Fruit fly (Drosophila melanogaster) whole organism, embryonic: ENCODE measurements around the gene Sry-alpha.

ENCODE experiments used
- Abd-B ChIP-seq: fragments of 200-800 bp; sonication (Bioruptor generic); optimal IDR thresholded peaks from 2 replicates; lab custom pipeline; 2018; ENCODE audit warnings: missing biosample characterization, mild to moderate bottlenecking, missing genetic modification characterization, moderate library complexity
- Ada2b ChIP-seq: fragments of 200-800 bp; sonication (Bioruptor generic); IDR thresholded peaks from 2 replicates; pipeline ENCODE4 v1.3.6; 2022; ENCODE audit warnings: missing biosample characterization, missing genetic modification characterization
- Antp ChIP-seq: fragments of 200-800 bp; sonication (Bioruptor generic); optimal IDR thresholded peaks from 3 replicates; lab custom pipeline; 2016; ENCODE audit warnings: missing biosample characterization, missing genetic modification characterization
- B-H1 ChIP-seq: fragments of 200-800 bp; sonication (Bioruptor generic); IDR thresholded peaks from 3 replicates; pipeline ENCODE4 v1.3.6; 2022; ENCODE audit warnings: missing biosample characterization, missing genetic modification characterization
- CG10147 ChIP-seq: fragments of 200-800 bp; sonication (Bioruptor generic); optimal IDR thresholded peaks from 2 replicates; lab custom pipeline; 2019; ENCODE audit warnings: missing biosample characterization, mild to moderate bottlenecking, missing genetic modification characterization, moderate library complexity
- CG10462 ChIP-seq: fragments of 200-800 bp; sonication (Bioruptor generic); optimal IDR thresholded peaks from 2 replicates; lab custom pipeline; 2016; ENCODE audit warnings: missing biosample characterization, missing genetic modification characterization
- CG11398 ChIP-seq: fragments of 200-800 bp; sonication (Bioruptor generic); optimal IDR thresholded peaks from 2 replicates; lab custom pipeline; 2016; ENCODE audit warnings: missing biosample characterization, missing genetic modification characterization
- CG11560 ChIP-seq: fragments of 200-800 bp; sonication (Bioruptor generic); IDR thresholded peaks from 3 replicates; pipeline ENCODE4 v1.3.6; 2022; ENCODE audit warnings: missing biosample characterization, missing genetic modification characterization
- CG14050 ChIP-seq: fragments of 200-800 bp; sonication (Bioruptor generic); IDR thresholded peaks from 3 replicates; pipeline ENCODE4 v1.3.6; 2022; ENCODE audit warnings: missing biosample characterization, missing genetic modification characterization
- CG14860 ChIP-seq: fragments of 200-800 bp; sonication (Bioruptor generic); IDR thresholded peaks from 3 replicates; pipeline ENCODE4 v1.3.6; 2022; ENCODE audit warnings: missing biosample characterization, missing genetic modification characterization; ENCODE audit not compliant: partially characterized antibody
- CG14965 ChIP-seq: fragments of 200-800 bp; sonication (Bioruptor generic); optimal IDR thresholded peaks from 2 replicates; lab custom pipeline; 2016; ENCODE audit warnings: missing biosample characterization, missing genetic modification characterization, borderline replicate concordance
- CG15601 ChIP-seq: fragments of 200-800 bp; sonication (Bioruptor generic); optimal IDR thresholded peaks from 3 replicates; lab custom pipeline; 2019; ENCODE audit warnings: missing biosample characterization, mild to moderate bottlenecking, missing genetic modification characterization, moderate library complexity
- CG17328 ChIP-seq: fragments of 200-800 bp; sonication (Bioruptor generic); IDR thresholded peaks from 2 replicates; pipeline ENCODE4 v1.3.6; 2022; ENCODE audit warnings: missing biosample characterization, missing genetic modification characterization
- CG17802 ChIP-seq: fragments of 200-800 bp; sonication (Bioruptor generic); optimal IDR thresholded peaks from 2 replicates; lab custom pipeline; 2018; ENCODE audit warnings: missing biosample characterization, mild to moderate bottlenecking, missing genetic modification characterization, moderate library complexity
- CG2875 ChIP-seq: fragments of 200-800 bp; sonication (Bioruptor generic); optimal IDR thresholded peaks from 2 replicates; lab custom pipeline; 2017; ENCODE audit warnings: missing biosample characterization, mild to moderate bottlenecking, missing genetic modification characterization, missing genetic modification reagents
- CG30403 ChIP-seq: fragments of 200-800 bp; sonication (Bioruptor generic); optimal IDR thresholded peaks from 3 replicates; lab custom pipeline; 2016; ENCODE audit warnings: missing biosample characterization, missing genetic modification characterization
- CG32532 ChIP-seq: fragments of 200-800 bp; sonication (Bioruptor generic); IDR thresholded peaks from 2 replicates; pipeline ENCODE4 v1.3.6; 2022; ENCODE audit warnings: missing biosample characterization, missing genetic modification characterization
- CG32772 ChIP-seq: fragments of 200-800 bp; sonication (Bioruptor generic); IDR thresholded peaks from 2 replicates; pipeline ENCODE4 v1.3.6; 2022; ENCODE audit warnings: missing biosample characterization, missing genetic modification characterization
- CG34376 ChIP-seq: fragments of 200-800 bp; sonication (Bioruptor generic); optimal IDR thresholded peaks from 2 replicates; lab custom pipeline; 2018; ENCODE audit warnings: missing biosample characterization, mild to moderate bottlenecking, missing genetic modification characterization
- CG7556 ChIP-seq: fragments of 200-800 bp; sonication (Bioruptor generic); optimal IDR thresholded peaks from 2 replicates; lab custom pipeline; 2017; ENCODE audit warnings: missing biosample characterization, mild to moderate bottlenecking, missing genetic modification characterization
- CG8944 ChIP-seq: fragments of 200-800 bp; sonication (Bioruptor generic); optimal IDR thresholded peaks from 3 replicates; lab custom pipeline; 2016; ENCODE audit warnings: missing biosample characterization, missing genetic modification characterization
- CG9932 ChIP-seq: fragments of 200-800 bp; sonication (Bioruptor generic); IDR thresholded peaks from 2 replicates; pipeline ENCODE4 v1.3.6; 2022; ENCODE audit warnings: missing biosample characterization, missing genetic modification characterization
- D19B ChIP-seq: fragments of 200-800 bp; sonication (Bioruptor generic); optimal IDR thresholded peaks from 2 replicates; lab custom pipeline; 2017; ENCODE audit warnings: missing biosample characterization, mild to moderate bottlenecking, missing genetic modification characterization
- E2f1 ChIP-seq: fragments of 200-800 bp; sonication (Bioruptor generic); IDR thresholded peaks from 2 replicates; pipeline ENCODE4 v1.3.6; 2022; ENCODE audit warnings: missing biosample characterization, missing genetic modification characterization
- E2f2 ChIP-seq: fragments of 200-800 bp; sonication (Bioruptor generic); IDR thresholded peaks from 2 replicates; pipeline ENCODE4 v1.3.6; 2022; ENCODE audit warnings: missing biosample characterization, missing genetic modification characterization
- Elba2 ChIP-seq: fragments of 200-800 bp; sonication (Bioruptor generic); optimal IDR thresholded peaks from 3 replicates; lab custom pipeline; 2016; ENCODE audit warnings: missing biosample characterization, missing genetic modification characterization
- HLH54F ChIP-seq: fragments of 200-800 bp; sonication (Bioruptor generic); optimal IDR thresholded peaks from 3 replicates; lab custom pipeline; 2016; ENCODE audit warnings: missing biosample characterization, missing genetic modification characterization
- Kr ChIP-seq: fragments of 200-800 bp; sonication (Bioruptor generic); optimal IDR thresholded peaks from 2 replicates; lab custom pipeline; 2017; ENCODE audit warnings: missing biosample characterization, mild to moderate bottlenecking, missing genetic modification characterization
- Lhr ChIP-seq: fragments of 200-800 bp; sonication (Bioruptor generic); optimal IDR thresholded peaks from 3 replicates; lab custom pipeline; 2017; ENCODE audit warnings: mild to moderate bottlenecking, missing biosample characterization, missing genetic modification reagents, missing genetic modification characterization
- Neu2 ChIP-seq: fragments of 200-800 bp; sonication (Bioruptor generic); optimal IDR thresholded peaks from 3 replicates; lab custom pipeline; 2016; ENCODE audit warnings: missing biosample characterization, missing genetic modification characterization, borderline replicate concordance
- Nf-YC ChIP-seq: fragments of 200-800 bp; optimal IDR thresholded peaks from 3 replicates; lab custom pipeline; 2019; ENCODE audit warnings: missing biosample characterization, mild to moderate bottlenecking, missing genetic modification characterization, moderate library complexity
- Pdp1 ChIP-seq, 2 experiments: fragments of 200-800 bp; sonication (Bioruptor generic); optimal IDR thresholded peaks; 3 replicates each; lab custom pipeline; 2016; ENCODE audit warnings: missing biosample characterization in 2 of 2, missing genetic modification characterization in 2 of 2, mild to moderate bottlenecking in 1 of 2, moderate library complexity in 1 of 2
- Usf ChIP-seq: fragments of 200-800 bp; sonication (Bioruptor generic); optimal IDR thresholded peaks from 2 replicates; lab custom pipeline; 2017; ENCODE audit warnings: missing genotype, missing biosample characterization, missing genetic modification characterization
- ac ChIP-seq: fragments of 200-800 bp; sonication (Bioruptor generic); optimal IDR thresholded peaks from 3 replicates; lab custom pipeline; 2017; ENCODE audit warnings: missing biosample characterization, mild to moderate bottlenecking, missing genetic modification characterization
- ara ChIP-seq: fragments of 200-800 bp; sonication (Bioruptor generic); IDR thresholded peaks from 2 replicates; pipeline ENCODE4 v1.3.6; 2022; ENCODE audit warnings: missing biosample characterization, missing genetic modification characterization
- chif ChIP-seq, 2 experiments: fragments of 200-800 bp; sonication (Bioruptor generic); optimal IDR thresholded peaks; 3 replicates each; lab custom pipeline; 2016; ENCODE audit warnings: missing biosample characterization in 2 of 2, missing genetic modification characterization in 2 of 2
- cwo ChIP-seq: fragments of 200-800 bp; sonication (Bioruptor generic); optimal IDR thresholded peaks from 3 replicates; lab custom pipeline; 2017; ENCODE audit warnings: missing biosample characterization, missing genetic modification characterization, mild to moderate bottlenecking, moderate library complexity, missing genetic modification reagents
- da ChIP-seq: fragments of 200-800 bp; sonication (Bioruptor generic); optimal IDR thresholded peaks from 2 replicates; lab custom pipeline; 2016; ENCODE audit warnings: missing biosample characterization, missing genetic modification characterization
- ewg ChIP-seq: fragments of 200-800 bp; sonication (Bioruptor generic); optimal IDR thresholded peaks from 3 replicates; lab custom pipeline; 2017; ENCODE audit warnings: mild to moderate bottlenecking, missing biosample characterization, missing genetic modification reagents, missing genetic modification characterization
- fd64A ChIP-seq: fragments of 200-800 bp; sonication (Bioruptor generic); optimal IDR thresholded peaks from 3 replicates; lab custom pipeline; 2018; ENCODE audit warnings: missing biosample characterization, mild to moderate bottlenecking, missing genetic modification characterization
- gcm2 ChIP-seq: fragments of 200-800 bp; sonication (Bioruptor generic); optimal IDR thresholded peaks from 2 replicates; lab custom pipeline; 2016; ENCODE audit warnings: missing biosample characterization, missing genetic modification characterization
- gt ChIP-seq: fragments of 200-800 bp; sonication (Bioruptor generic); IDR thresholded peaks from 2 replicates; pipeline ENCODE4 v1.3.6; 2022; ENCODE audit warnings: missing biosample characterization, missing genetic modification characterization
- her ChIP-seq: fragments of 200-800 bp; sonication (Bioruptor generic); optimal IDR thresholded peaks from 2 replicates; lab custom pipeline; 2016; ENCODE audit warnings: missing biosample characterization, missing genetic modification characterization
- kni ChIP-seq: fragments of 200-800 bp; sonication (Bioruptor generic); optimal IDR thresholded peaks from 3 replicates; lab custom pipeline; 2017; ENCODE audit warnings: mild to moderate bottlenecking, missing biosample characterization, missing genetic modification reagents, missing genetic modification characterization
- lmd ChIP-seq: fragments of 200-800 bp; sonication (Bioruptor generic); IDR thresholded peaks from 2 replicates; pipeline ENCODE4 v1.3.6; 2022; ENCODE audit warnings: missing biosample characterization, missing genetic modification characterization
- pb ChIP-seq: fragments of 200-800 bp; sonication (Bioruptor generic); optimal IDR thresholded peaks from 3 replicates; lab custom pipeline; 2016; ENCODE audit warnings: missing biosample characterization, missing genetic modification characterization
- phol ChIP-seq: fragments of 200-800 bp; sonication (Bioruptor generic); optimal IDR thresholded peaks from 3 replicates; lab custom pipeline; 2018; ENCODE audit warnings: missing biosample characterization, mild to moderate bottlenecking, missing genetic modification characterization, moderate library complexity
- sima ChIP-seq: fragments of 200-800 bp; sonication (Bioruptor generic); optimal IDR thresholded peaks from 2 replicates; lab custom pipeline; 2016; ENCODE audit warnings: missing biosample characterization, missing genetic modification characterization
- usp ChIP-seq: fragments of >200 bp; optimal IDR thresholded peaks from 2 replicates; lab custom pipeline; 2017; ENCODE audit warnings: missing biosample characterization, missing genetic modification characterization
- vvl ChIP-seq: fragments of 200-800 bp; sonication (Bioruptor generic); IDR thresholded peaks from 2 replicates; pipeline ENCODE4 v1.3.6; 2022; ENCODE audit warnings: missing biosample characterization, missing genetic modification characterization
- wdn ChIP-seq: fragments of 200-800 bp; sonication (Bioruptor generic); IDR thresholded peaks from 2 replicates; pipeline ENCODE4 v1.3.6; 2022; ENCODE audit warnings: missing biosample characterization, missing genetic modification characterization
- zen ChIP-seq: fragments of 200-800 bp; sonication (Bioruptor generic); optimal IDR thresholded peaks from 3 replicates; lab custom pipeline; 2018; ENCODE audit warnings: missing biosample characterization, mild to moderate bottlenecking, missing genetic modification characterization, moderate library complexity

Sry-alpha gene

dm6 chr3R:30004648-30005047 is 34.9 kb upstream of the Sry-alpha start, which contains the start of the genes Nlp and Nph (continued):
- TF ChIP-seq pb (no peak), D19B (GFP tag; lab: Kevin White, UChicago) (no peak), ara (GFP tag; lab: Robert Waterston, UW) (no peak), HLH54F (GFP tag; lab: Kevin White, UChicago) (no peak), ac (GFP tag; lab: Kevin White, UChicago) (no peak), kni (GFP tag; lab: Kevin White, UChicago) (no peak), wdn (GFP tag; lab: Robert Waterston, UW) (no peak), Nf-YC (tag; lab: Kevin White, UChicago) (peak; percentile 39), CG2875 (GFP tag; lab: Kevin White, UChicago) (no peak), gcm2 (GFP tag; lab: Kevin White, UChicago) (no peak), sima (GFP tag; lab: Kevin White, UChicago) (no peak), CG11560 (peak; percentile 93), Kr (no peak), Elba2 (GFP tag; lab: Kevin White, UChicago) (no peak), CG9932 (GFP tag; lab: Robert Waterston, UW) (peak; percentile 54), CG7556 (no peak), phol (tag; lab: Kevin White, UChicago) (peak; percentile 92), CG30403 (GFP tag; lab: Kevin White, UChicago) (peak; percentile 40), da (GFP tag; lab: Kevin White, UChicago) (no peak), zen (tag; lab: Kevin White, UChicago) (no peak), Usf (no peak), ewg (no peak), CG32532 (GFP tag; lab: Robert Waterston, UW) (peak; percentile 43; the same call in 1 of the 2 replicates), vvl (GFP tag; lab: Robert Waterston, UW) (no peak), CG15601 (tag; lab: Kevin White, UChicago) (peak; percentile 5), Antp (GFP tag; lab: Kevin White, UChicago) (no peak), CG14860 (GFP tag; lab: Robert Waterston, UW) (peak; percentile 81), CG17802 (tag; lab: Kevin White, UChicago) (no peak), CG10462 (GFP tag; lab: Kevin White, UChicago) (no peak), chif (GFP tag; optimal IDR thresholded peaks at IDR 0.05; lab: Kevin White, UChicago) (no peak), CG34376 (no peak), CG8944 (GFP tag; lab: Kevin White, UChicago) (no peak), Neu2 (no peak), gt (GFP tag; lab: Robert Waterston, UW) (no peak), Pdp1 (GFP tag; optimal IDR thresholded peaks at IDR 0.05; lab: Kevin White, UChicago) (peak; percentile 11 to 19), lmd (GFP tag; lab: Robert Waterston, UW) (no peak), CG11398 (GFP tag; lab: Kevin White, UChicago) (no peak), Lhr (GFP tag; lab: Kevin White, UChicago) (no peak), B-H1 (GFP tag; lab: Robert Waterston, UW) (no peak), Ada2b (GFP tag; lab: Robert Waterston, UW) (no peak), CG32772 (GFP tag; lab: Robert Waterston, UW) (no peak), her (GFP tag; lab: Kevin White, UChicago) (no peak), CG14965 (GFP tag; lab: Kevin White, UChicago) (no peak), Abd-B (no peak), CG17328 (GFP tag; lab: Robert Waterston, UW) (no peak), usp (GFP tag; lab: Kevin White, UChicago) (no peak), cwo (GFP tag; lab: Kevin White, UChicago) (peak; percentile 33), E2f1 (no peak), E2f2 (GFP tag; lab: Robert Waterston, UW) (peak; percentile 45), fd64A (no peak), CG14050 (GFP tag; lab: Robert Waterston, UW) (no peak), CG10147 (no peak)
